Worm (Caenorhabditis elegans) whole organism, L4 larva: ENCODE data around the gene srbc-29.
A peak's percentile ranks its signal among the peaks of the same experiment; 100 is the strongest.

Experiments used
- fos-1 ChIP-seq: fragments of 150-350 bp; optimal IDR thresholded peaks from 2 replicates; lab custom pipeline; 2014; ENCODE audit warnings: missing biosample characterization, missing genetic modification characterization
- unc-62 ChIP-seq, 3 experiments: fragments of 150-350 bp in 1 of 3; sonication (generic microtip); optimal IDR thresholded peaks in 2 of 3; peaks in 1 of 3; 1 replicate in 1 of 3; 2 replicates in 2 of 3; lab custom pipeline; 2014 to 2017; ENCODE audit warnings: missing biosample characterization in 3 of 3, missing genetic modification characterization in 3 of 3, missing genetic modification reagents in 3 of 3, missing genotype in 1 of 3

srbc-29 gene

ce11 chrV:3424341-3424740 is 46.3 kb downstream of the srbc-29 start, which contains the start of gene srab-21:
TSS of gene srab-21 (minus strand) at chrV:3424441.
- TF ChIP-seq fos-1: no peak
- TF ChIP-seq unc-62 (GFP tag; optimal IDR thresholded peaks at IDR 0.05 in 1 of 2; lab: Kevin White, UChicago): peak in 1 of 2 experiments; percentile 15
- TF ChIP-seq unc-62 (tag; optimal IDR thresholded peaks at IDR 0.05; lab: Kevin White, UChicago): no peak
